Fruit fly (Drosophila melanogaster) whole organism, embryonic: ENCODE measurements around the gene CG13085.

ENCODE experiments used
- Atf-2 ChIP-seq: fragments of 200-800 bp; sonication (Bioruptor generic); optimal IDR thresholded peaks from 2 replicates; lab custom pipeline; 2016; ENCODE audit warnings: missing biosample characterization, missing genetic modification characterization
- Atf6 ChIP-seq: fragments of 200-800 bp; sonication (Bioruptor generic); IDR thresholded peaks from 2 replicates; pipeline ENCODE4 v1.3.6; 2022; ENCODE audit warnings: missing biosample characterization, missing genetic modification characterization
- CG12219 ChIP-seq: fragments of 200-800 bp; sonication (Bioruptor generic); optimal IDR thresholded peaks from 3 replicates; lab custom pipeline; 2018; ENCODE audit warnings: missing biosample characterization, mild to moderate bottlenecking, missing genetic modification characterization
- CG12391 ChIP-seq: fragments of 200-800 bp; sonication (Bioruptor generic); optimal IDR thresholded peaks from 3 replicates; lab custom pipeline; 2018; ENCODE audit warnings: missing biosample characterization, mild to moderate bottlenecking, missing genetic modification characterization, moderate library complexity
- CG12659 ChIP-seq: fragments of 200-800 bp; sonication (Bioruptor generic); optimal IDR thresholded peaks from 3 replicates; lab custom pipeline; 2017; ENCODE audit warnings: mild to moderate bottlenecking, missing biosample characterization, missing genetic modification reagents, missing genetic modification characterization
- CG13894 ChIP-seq: fragments of 200-800 bp; sonication (Bioruptor generic); optimal IDR thresholded peaks from 3 replicates; lab custom pipeline; 2018; ENCODE audit warnings: missing biosample characterization, mild to moderate bottlenecking, missing genetic modification characterization, moderate library complexity
- CG15269 ChIP-seq: fragments of 200-800 bp; sonication (Bioruptor generic); optimal IDR thresholded peaks from 2 replicates; lab custom pipeline; 2018; ENCODE audit warnings: missing biosample characterization, mild to moderate bottlenecking, missing genetic modification characterization, moderate library complexity
- CG17912 ChIP-seq: fragments of 200-800 bp; sonication (Bioruptor generic); optimal IDR thresholded peaks from 2 replicates; lab custom pipeline; 2018; ENCODE audit warnings: missing biosample characterization, mild to moderate bottlenecking, missing genetic modification characterization
- CG2199 ChIP-seq: fragments of 200-800 bp; sonication (Bioruptor generic); IDR thresholded peaks from 3 replicates; pipeline ENCODE4 v1.3.6; 2022; ENCODE audit warnings: missing biosample characterization, missing genetic modification characterization
- CG2875 ChIP-seq: fragments of 200-800 bp; sonication (Bioruptor generic); optimal IDR thresholded peaks from 2 replicates; lab custom pipeline; 2017; ENCODE audit warnings: missing biosample characterization, mild to moderate bottlenecking, missing genetic modification characterization, missing genetic modification reagents
- CG6654 ChIP-seq: fragments of 200-800 bp; sonication (Bioruptor generic); optimal IDR thresholded peaks from 2 replicates; lab custom pipeline; 2017; ENCODE audit warnings: missing biosample characterization, mild to moderate bottlenecking, missing genetic modification characterization
- CG6765 ChIP-seq: fragments of 200-800 bp; sonication (Bioruptor generic); optimal IDR thresholded peaks from 3 replicates; lab custom pipeline; 2017; ENCODE audit warnings: missing biosample characterization, mild to moderate bottlenecking, missing genetic modification characterization
- CG7963 ChIP-seq: fragments of 200-800 bp; sonication (Bioruptor generic); IDR thresholded peaks from 3 replicates; pipeline ENCODE4 v1.3.6; 2022; ENCODE audit warnings: missing biosample characterization, missing genetic modification characterization; ENCODE audit not compliant: partially characterized antibody
- CG9215 ChIP-seq: fragments of 200-800 bp; sonication (Bioruptor generic); IDR thresholded peaks from 2 replicates; pipeline ENCODE4 v1.3.6; 2022; ENCODE audit warnings: missing biosample characterization, missing genetic modification characterization
- CTCF ChIP-seq: fragments of 200-800 bp; sonication (Bioruptor generic); optimal IDR thresholded peaks from 2 replicates; lab custom pipeline; 2017; ENCODE audit warnings: missing biosample characterization, mild to moderate bottlenecking, missing genetic modification characterization, moderate library complexity
- Dek ChIP-seq: fragments of 200-800 bp; sonication (Bioruptor generic); optimal IDR thresholded peaks from 3 replicates; lab custom pipeline; 2019; ENCODE audit warnings: missing biosample characterization, mild to moderate bottlenecking, missing genetic modification characterization, moderate library complexity
- Dip2 ChIP-seq: fragments of 200-800 bp; sonication (Bioruptor generic); IDR thresholded peaks from 2 replicates; pipeline ENCODE4 v1.3.6; 2022; ENCODE audit warnings: missing biosample characterization, missing genetic modification characterization
- HmgD ChIP-seq: fragments of 200-800 bp; sonication (Bioruptor generic); optimal IDR thresholded peaks from 3 replicates; lab custom pipeline; 2016; ENCODE audit warnings: missing biosample characterization, missing genetic modification characterization
- HmgZ ChIP-seq: fragments of 200-800 bp; sonication (Bioruptor generic); optimal IDR thresholded peaks from 2 replicates; lab custom pipeline; 2018; ENCODE audit warnings: missing biosample characterization, mild to moderate bottlenecking, missing genetic modification characterization
- Hr78 ChIP-seq, 2 experiments: fragments of 200-800 bp in 1 of 2; fragments of >200 bp in 1 of 2; sonication (Bioruptor generic) in 1 of 2; optimal IDR thresholded peaks; 2 replicates each; lab custom pipeline; 2017 to 2019; ENCODE audit warnings: missing biosample characterization in 2 of 2, missing genetic modification characterization in 2 of 2, mild to moderate bottlenecking in 1 of 2, moderate library complexity in 1 of 2
- MTF-1 ChIP-seq: fragments of 200-800 bp; sonication (Bioruptor generic); optimal IDR thresholded peaks from 2 replicates; lab custom pipeline; 2018; ENCODE audit warnings: missing biosample characterization, mild to moderate bottlenecking, missing genetic modification characterization, borderline replicate concordance
- Med ChIP-seq: fragments of 200-800 bp; sonication (Bioruptor generic); peaks from one replicate; lab custom pipeline; 2016; ENCODE audit warnings: missing biosample characterization, missing genetic modification characterization, mild to moderate bottlenecking, inconsistent platforms, moderate library complexity
- Mrtf ChIP-seq: fragments of 200-800 bp; sonication (Bioruptor generic); IDR thresholded peaks from 3 replicates; pipeline ENCODE4 v1.3.6; 2022; ENCODE audit warnings: missing biosample characterization, missing genetic modification characterization
- Spps ChIP-seq: fragments of 200-800 bp; sonication (Bioruptor generic); optimal IDR thresholded peaks from 2 replicates; lab custom pipeline; 2018; ENCODE audit warnings: missing biosample characterization, mild to moderate bottlenecking, missing genetic modification characterization
- Trl ChIP-seq, 3 experiments: fragments of >200 bp in 2 of 3; fragments of 200-800 bp in 1 of 3; sonication (Bioruptor generic) in 1 of 3; optimal IDR thresholded peaks; 2 replicates in 1 of 3; 3 replicates in 2 of 3; lab custom pipeline; 2016 to 2017; ENCODE audit warnings: missing biosample characterization in 1 of 3, missing genetic modification characterization in 1 of 3
- Usf ChIP-seq: fragments of 200-800 bp; sonication (Bioruptor generic); optimal IDR thresholded peaks from 2 replicates; lab custom pipeline; 2017; ENCODE audit warnings: missing genotype, missing biosample characterization, missing genetic modification characterization
- ato ChIP-seq: fragments of 200-800 bp; sonication (Bioruptor generic); IDR thresholded peaks from 2 replicates; pipeline ENCODE4 v1.3.6; 2022; ENCODE audit warnings: missing biosample characterization, missing genetic modification characterization; ENCODE audit not compliant: partially characterized antibody
- bbx ChIP-seq: fragments of 200-800 bp; sonication (Bioruptor generic); IDR thresholded peaks from 2 replicates; pipeline ENCODE4 v1.3.6; 2022; ENCODE audit warnings: missing biosample characterization, missing genetic modification characterization; ENCODE audit not compliant: partially characterized antibody
- bowl ChIP-seq: fragments of 200-800 bp; sonication (Bioruptor generic); IDR thresholded peaks from 2 replicates; pipeline ENCODE4 v1.3.6; 2022; ENCODE audit warnings: missing biosample characterization, missing genetic modification characterization
- ci ChIP-seq: fragments of 200-800 bp; sonication (Bioruptor generic); IDR thresholded peaks from 3 replicates; pipeline ENCODE4 v1.3.6; 2022; ENCODE audit warnings: missing biosample characterization, missing genetic modification characterization
- dmrt11E ChIP-seq: fragments of 200-800 bp; sonication (Bioruptor generic); optimal IDR thresholded peaks from 3 replicates; lab custom pipeline; 2018; ENCODE audit warnings: missing biosample characterization, mild to moderate bottlenecking, missing genetic modification characterization, moderate library complexity
- exex ChIP-seq: fragments of 200-800 bp; sonication (Bioruptor generic); optimal IDR thresholded peaks from 4 replicates; lab custom pipeline; 2018; ENCODE audit warnings: missing biosample characterization, mild to moderate bottlenecking, missing genetic modification characterization, moderate library complexity
- fd3F ChIP-seq: fragments of 200-800 bp; sonication (Bioruptor generic); optimal IDR thresholded peaks from 2 replicates; lab custom pipeline; 2018; ENCODE audit warnings: missing biosample characterization, mild to moderate bottlenecking, missing genetic modification characterization, moderate library complexity
- gce ChIP-seq: fragments of 200-800 bp; sonication (Bioruptor generic); IDR thresholded peaks from 3 replicates; pipeline ENCODE4 v1.3.6; 2022; ENCODE audit warnings: missing biosample characterization, missing genetic modification characterization
- gcm ChIP-seq: fragments of 200-800 bp; sonication (Bioruptor generic); optimal IDR thresholded peaks from 2 replicates; lab custom pipeline; 2019; ENCODE audit warnings: missing biosample characterization, mild to moderate bottlenecking, missing genetic modification characterization, moderate library complexity
- inv ChIP-seq: fragments of 200-800 bp; sonication (Bioruptor generic); IDR thresholded peaks from 2 replicates; pipeline ENCODE4 v1.3.6; 2022; ENCODE audit warnings: missing biosample characterization, missing genetic modification characterization; ENCODE audit not compliant: partially characterized antibody
- ken ChIP-seq: fragments of 200-800 bp; sonication (Bioruptor generic); IDR thresholded peaks from 3 replicates; pipeline ENCODE4 v1.3.6; 2022; ENCODE audit warnings: missing biosample characterization, missing genetic modification characterization
- lilli ChIP-seq: fragments of 200-800 bp; sonication (Bioruptor generic); optimal IDR thresholded peaks from 3 replicates; lab custom pipeline; 2016; ENCODE audit warnings: missing biosample characterization, missing genetic modification characterization
- lola ChIP-seq, 3 experiments: fragments of >200 bp in 2 of 3; fragments of 200-800 bp in 1 of 3; sonication (Bioruptor generic) in 1 of 3; optimal IDR thresholded peaks; 2 replicates each; lab custom pipeline; 2017 to 2019; ENCODE audit warnings: missing biosample characterization in 3 of 3, missing genetic modification characterization in 3 of 3, mild to moderate bottlenecking in 1 of 3, moderate library complexity in 1 of 3
- maf-S ChIP-seq: fragments of 200-800 bp; sonication (Bioruptor generic); optimal IDR thresholded peaks from 2 replicates; lab custom pipeline; 2016; ENCODE audit warnings: missing biosample characterization, missing genetic modification characterization
- pita ChIP-seq: fragments of 200-800 bp; sonication (Bioruptor generic); optimal IDR thresholded peaks from 2 replicates; lab custom pipeline; 2017; ENCODE audit warnings: missing biosample characterization, mild to moderate bottlenecking, missing genetic modification characterization
- pros ChIP-seq: fragments of 200-800 bp; sonication (Bioruptor generic); optimal IDR thresholded peaks from 3 replicates; lab custom pipeline; 2019; ENCODE audit warnings: missing biosample characterization, mild to moderate bottlenecking, missing genetic modification characterization, moderate library complexity
- psq ChIP-seq: fragments of 200-800 bp; sonication (Bioruptor generic); optimal IDR thresholded peaks from 2 replicates; lab custom pipeline; 2017; ENCODE audit warnings: missing biosample characterization, missing genetic modification characterization
- pzg ChIP-seq: fragments of 200-800 bp; sonication (Bioruptor generic); optimal IDR thresholded peaks from 3 replicates; lab custom pipeline; 2018; ENCODE audit warnings: missing biosample characterization, mild to moderate bottlenecking, missing genetic modification characterization, moderate library complexity
- sens ChIP-seq: fragments of 200-800 bp; sonication (Bioruptor generic); peaks from one replicate; lab custom pipeline; 2016; ENCODE audit warnings: missing biosample characterization, missing genetic modification characterization
- slbo ChIP-seq: fragments of 200-800 bp; sonication (Bioruptor generic); IDR thresholded peaks from 2 replicates; pipeline ENCODE4 v1.3.6; 2022; ENCODE audit warnings: missing biosample characterization, missing genetic modification characterization
- sr ChIP-seq: fragments of 200-800 bp; sonication (Bioruptor generic); IDR thresholded peaks from 3 replicates; pipeline ENCODE4 v1.3.6; 2022; ENCODE audit warnings: missing biosample characterization, missing genetic modification characterization
- stwl ChIP-seq: fragments of 200-800 bp; sonication (Bioruptor generic); optimal IDR thresholded peaks from 3 replicates; lab custom pipeline; 2018; ENCODE audit warnings: missing biosample characterization, mild to moderate bottlenecking, missing genetic modification characterization, moderate library complexity
- trem ChIP-seq: fragments of 200-800 bp; optimal IDR thresholded peaks from 3 replicates; lab custom pipeline; 2019; ENCODE audit warnings: missing biosample characterization, mild to moderate bottlenecking, missing genetic modification characterization, moderate library complexity
- zfh1 ChIP-seq: fragments of 200-800 bp; sonication (Bioruptor generic); IDR thresholded peaks from 3 replicates; pipeline ENCODE4 v1.3.6; 2022; ENCODE audit warnings: missing biosample characterization, missing genetic modification characterization

Gene CG13085

DNA sequence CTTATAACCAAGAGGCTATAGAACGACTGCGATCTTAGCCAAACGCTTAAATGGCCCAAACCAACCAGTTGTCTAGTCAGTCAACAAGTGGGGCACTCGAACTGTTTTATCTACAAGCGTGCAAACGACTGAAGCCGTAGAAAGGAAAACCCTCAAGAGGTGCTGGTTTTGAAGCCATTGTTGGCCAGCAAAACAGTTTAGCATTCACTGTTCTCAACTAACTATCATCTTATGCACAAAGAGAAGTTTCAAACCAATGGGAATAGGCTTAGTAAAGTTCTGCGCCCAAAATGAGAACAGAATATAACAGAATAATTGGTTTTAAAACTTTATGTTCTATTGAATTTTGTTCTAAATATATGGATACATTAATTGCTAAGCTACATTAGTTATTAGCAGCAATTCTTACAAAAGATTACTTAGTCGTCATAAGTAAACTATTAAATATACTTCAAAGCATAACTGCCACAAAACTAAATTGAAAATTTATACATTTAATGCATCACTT is 30.1 kb upstream of the CG13085 start, which contains the start of gene CG31798:
CG31798 (plus strand) TSS at position 458 of the 508 bp plus-strand sequence.
- peak; percentile 44 for TF ChIP-seq Med (GFP tag; lab: Kevin White, UChicago)
- TF ChIP-seq CG2875 (GFP tag; lab: Kevin White, UChicago) = no peak
- TF ChIP-seq gcm (GFP tag; lab: Kevin White, UChicago) = no peak
- TF ChIP-seq fd3F (GFP tag; lab: Kevin White, UChicago) = no peak
- no peak for TF ChIP-seq exex
- peak; percentile 11; the same call in 1 of the 3 replicates for TF ChIP-seq CG7963 (GFP tag; lab: Robert Waterston, UW)
- TF ChIP-seq bbx (GFP tag; lab: Robert Waterston, UW) = 0 out of 2 replicates have a peak, but pooled peaks have one; percentile 11
- TF ChIP-seq Spps (tag; lab: Kevin White, UChicago) = no peak
- no peak for TF ChIP-seq Dip2 (GFP tag; lab: Robert Waterston, UW)
- peak; percentile 35 for TF ChIP-seq sens (GFP tag; lab: Kevin White, UChicago)
- TF ChIP-seq MTF-1 (GFP tag; lab: Kevin White, UChicago) = no peak
- TF ChIP-seq pita = peak; percentile 84
- no peak for TF ChIP-seq CG12219 (GFP tag; lab: Kevin White, UChicago)
- no peak for TF ChIP-seq gce (GFP tag; lab: Robert Waterston, UW)
- TF ChIP-seq zfh1 (GFP tag; lab: Robert Waterston, UW) = no peak
- no peak for TF ChIP-seq CG15269 (tag; lab: Kevin White, UChicago)
- TF ChIP-seq HmgD = peak; percentile 47
- no peak for TF ChIP-seq Trl (optimal IDR thresholded peaks at IDR 0.05; lab: Kevin White, UChicago)
- no peak for TF ChIP-seq Trl (GFP tag; optimal IDR thresholded peaks at IDR 0.05; lab: Kevin White, UChicago)
- no peak for TF ChIP-seq lilli (GFP tag; lab: Kevin White, UChicago)
- TF ChIP-seq ato (GFP tag; lab: Robert Waterston, UW) = no peak
- TF ChIP-seq HmgZ (tag; lab: Kevin White, UChicago) = peak; percentile 16
- no peak for TF ChIP-seq Mrtf (GFP tag; lab: Robert Waterston, UW)
- TF ChIP-seq Dek = peak; percentile 7
- TF ChIP-seq slbo = no peak
- peak; percentile 11 for TF ChIP-seq trem
- TF ChIP-seq Atf6 (GFP tag; lab: Robert Waterston, UW) = no peak
- TF ChIP-seq pzg = peak; percentile 14
- no peak for TF ChIP-seq sr (GFP tag; lab: Robert Waterston, UW)
- TF ChIP-seq CG12659 (GFP tag; lab: Kevin White, UChicago) = no peak
- TF ChIP-seq psq = no peak
- no peak for TF ChIP-seq maf-S (GFP tag; lab: Kevin White, UChicago)
- no peak for TF ChIP-seq Hr78 (GFP tag; optimal IDR thresholded peaks at IDR 0.05; lab: Kevin White, UChicago)
- peak; percentile 18; the same call in 1 of the 3 replicates for TF ChIP-seq ci (GFP tag; lab: Robert Waterston, UW)
- no peak; the same call in 1 of the 2 replicates for TF ChIP-seq inv (GFP tag; lab: Robert Waterston, UW)
- TF ChIP-seq CG17912 = no peak
- peak; percentile 87; the same call in 2 of the 3 replicates for TF ChIP-seq CG2199
- peak; percentile 99 for TF ChIP-seq CG6654
- no peak for TF ChIP-seq pros (GFP tag; lab: Kevin White, UChicago)
- peak; percentile 64 for TF ChIP-seq stwl (tag; lab: Kevin White, UChicago)
- TF ChIP-seq CG12391 (tag; lab: Kevin White, UChicago) = no peak
- TF ChIP-seq dmrt11E = no peak
- no peak for TF ChIP-seq ken (GFP tag; lab: Robert Waterston, UW)
- TF ChIP-seq CTCF (GFP tag; lab: Kevin White, UChicago) = peak; percentile 75
- no peak for TF ChIP-seq CG6765
- no peak for TF ChIP-seq bowl (GFP tag; lab: Robert Waterston, UW)
- TF ChIP-seq CG13894 = peak; percentile 34
- TF ChIP-seq Usf = no peak
- no peak for TF ChIP-seq Atf-2 (GFP tag; lab: Kevin White, UChicago)
- TF ChIP-seq CG9215 (GFP tag; lab: Robert Waterston, UW) = no peak
- TF ChIP-seq lola (GFP tag; optimal IDR thresholded peaks at IDR 0.05; lab: Kevin White, UChicago) = no peak
